Worm (Caenorhabditis elegans) whole organism, L4 larva: ENCODE data around the gene copg-1.

Experiments
- R02D3.7 ChIP-seq: fragments of 150-350 bp; sonication (generic microtip); optimal IDR thresholded peaks from 3 replicates; lab custom pipeline; 2014; ENCODE audit warnings: missing biosample characterization, missing genetic modification characterization
- ama-1 ChIP-seq: fragments of 150-350 bp; optimal IDR thresholded peaks from 2 replicates; lab custom pipeline; 2014; ENCODE audit warnings: inconsistent platforms, mixed read lengths
- dve-1 ChIP-seq: sonication (generic microtip); optimal IDR thresholded peaks from 2 replicates; lab custom pipeline; 2017; ENCODE audit warnings: antibody characterized with exemption, mild to moderate bottlenecking, missing genetic modification characterization, missing compliant biosample characterization; ENCODE audit not compliant: insufficient read depth
- nhr-28 ChIP-seq: fragments of 150-350 bp; optimal IDR thresholded peaks from 2 replicates; lab custom pipeline; 2014; ENCODE audit warnings: missing biosample characterization, missing genetic modification characterization
- snpc-4 ChIP-seq: fragments of 150-350 bp; optimal IDR thresholded peaks from 2 replicates; lab custom pipeline; 2014; ENCODE audit warnings: missing biosample characterization, missing genetic modification characterization

DNA sequence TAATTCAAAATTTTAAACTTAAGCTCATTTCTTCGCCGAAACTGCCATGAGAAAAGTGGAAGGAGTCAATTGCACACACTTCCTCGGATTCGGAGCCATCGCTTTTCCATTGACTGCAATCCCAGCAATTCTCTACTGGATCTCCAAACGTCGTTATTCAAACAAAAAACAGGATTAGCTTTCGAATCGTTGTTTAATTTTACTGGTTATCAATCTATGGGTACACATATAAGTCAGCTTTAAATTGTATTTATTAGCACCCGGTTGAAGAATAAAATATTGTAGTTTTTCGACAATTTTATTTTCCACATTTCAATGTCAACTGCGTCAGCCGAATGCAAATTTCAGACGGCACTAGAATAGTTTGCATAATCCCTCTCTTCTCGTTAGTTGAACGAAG, 21.8 kb upstream of the copg-1 start, which contains the start of gene glt-3:
- TF ChIP-seq dve-1 (tag; lab: Kevin White, UChicago) (no peak), ama-1 (lab: Kevin White, UChicago) (no peak), R02D3.7 (tag; lab: Kevin White, UChicago) (no peak), snpc-4 (tag; lab: Kevin White, UChicago) (no peak), nhr-28 (tag; lab: Kevin White, UChicago) (no peak)
